Worm (Caenorhabditis elegans) whole organism, L1 larva: ENCODE results near the gene C34F11.2.

Experiments used
- C04F5.9 ChIP-seq: sonication (generic microtip); optimal IDR thresholded peaks from 2 replicates; lab custom pipeline; 2016; ENCODE audit warnings: missing genetic modification characterization, missing compliant biosample characterization
- C16A3.4 ChIP-seq: fragments of 150-350 bp; optimal IDR thresholded peaks from 2 replicates; lab custom pipeline; 2014; ENCODE audit warnings: missing biosample characterization, missing genetic modification characterization
- C34B4.2 ChIP-seq: sonication (generic microtip); optimal IDR thresholded peaks from 2 replicates; lab custom pipeline; 2017; ENCODE audit warnings: mild to moderate bottlenecking, missing genetic modification characterization, missing compliant biosample characterization
- F16B12.6 ChIP-seq: fragments of 150-350 bp; optimal IDR thresholded peaks from 2 replicates; lab custom pipeline; 2014; ENCODE audit warnings: missing biosample characterization, missing genetic modification characterization
- Y116A8C.19 ChIP-seq: sonication (generic microtip); optimal IDR thresholded peaks from 2 replicates; lab custom pipeline; 2016; ENCODE audit warnings: missing compliant biosample characterization, missing genetic modification characterization, borderline replicate concordance
- aha-1 ChIP-seq: fragments of 150-350 bp; optimal IDR thresholded peaks from 2 replicates; lab custom pipeline; 2014; ENCODE audit warnings: missing biosample characterization, missing genetic modification characterization
- alr-1 ChIP-seq: fragments of 200-800 bp; sonication (Bioruptor generic); optimal IDR thresholded peaks from 2 replicates; lab custom pipeline; 2018; ENCODE audit warnings: borderline replicate concordance, mild to moderate bottlenecking, missing genetic modification characterization, missing compliant biosample characterization
- aly-2 ChIP-seq: fragments of 150-350 bp; optimal IDR thresholded peaks from 2 replicates; lab custom pipeline; 2014; ENCODE audit warnings: missing biosample characterization, missing genetic modification characterization
- blmp-1 ChIP-seq: fragments of 150-350 bp; optimal IDR thresholded peaks from 2 replicates; lab custom pipeline; 2014; ENCODE audit warnings: missing biosample characterization, missing genetic modification characterization
- ceh-63 ChIP-seq: fragments of 200-800 bp; sonication (Bioruptor generic); optimal IDR thresholded peaks from 2 replicates; lab custom pipeline; 2018; ENCODE audit warnings: mild to moderate bottlenecking, missing genetic modification characterization, missing compliant biosample characterization
- ceh-8 ChIP-seq: fragments of 200-800 bp; sonication (Bioruptor generic); optimal IDR thresholded peaks from 2 replicates; lab custom pipeline; 2018; ENCODE audit warnings: mild to moderate bottlenecking, missing genetic modification characterization, moderate library complexity, missing compliant biosample characterization
- ceh-88 ChIP-seq: fragments of 200-800 bp; sonication (Bioruptor generic); IDR thresholded peaks from 2 replicates; pipeline ENCODE4 v1.3.6; 2022; ENCODE audit warnings: missing genetic modification characterization, missing compliant biosample characterization
- ceh-90 ChIP-seq: sonication (generic microtip); optimal IDR thresholded peaks from 2 replicates; lab custom pipeline; 2016; ENCODE audit warnings: missing genetic modification characterization, missing compliant biosample characterization
- ces-1 ChIP-seq: fragments of 150-350 bp; optimal IDR thresholded peaks from 2 replicates; lab custom pipeline; 2014; ENCODE audit warnings: missing biosample characterization, missing genetic modification reagents, missing genetic modification characterization
- dsc-1 ChIP-seq: sonication (generic microtip); optimal IDR thresholded peaks from 2 replicates; lab custom pipeline; 2016; ENCODE audit warnings: mild to moderate bottlenecking, missing genetic modification characterization, missing compliant biosample characterization
- efl-1 ChIP-seq, 4 experiments: fragments of 150-350 bp; optimal IDR thresholded peaks in 3 of 4; peaks in 1 of 4; 1 replicate in 1 of 4; 2 replicates in 3 of 4; lab custom pipeline; 2014; ENCODE audit warnings: missing biosample characterization in 2 of 4, missing genetic modification characterization in 2 of 4, missing genetic modification reagents in 2 of 4
- efl-3 ChIP-seq: fragments of 200-800 bp; sonication (Bioruptor generic); optimal IDR thresholded peaks from 2 replicates; lab custom pipeline; 2018; ENCODE audit warnings: mild to moderate bottlenecking, missing genetic modification characterization, missing compliant biosample characterization
- elt-2 ChIP-seq: sonication (generic microtip); optimal IDR thresholded peaks from 2 replicates; lab custom pipeline; 2016; ENCODE audit warnings: missing genetic modification characterization, mild to moderate bottlenecking, inconsistent platforms, missing compliant biosample characterization, missing genetic modification reagents
- ets-5 ChIP-seq: fragments of 200-800 bp; sonication (Bioruptor generic); IDR thresholded peaks from 2 replicates; pipeline ENCODE4 v1.3.6; 2022; ENCODE audit warnings: missing genetic modification characterization, missing compliant biosample characterization
- fkh-10 ChIP-seq: sonication (generic microtip); optimal IDR thresholded peaks from 2 replicates; lab custom pipeline; 2017; ENCODE audit warnings: missing biosample characterization, missing genetic modification reagents, missing genetic modification characterization
- fkh-4 ChIP-seq: sonication (generic microtip); optimal IDR thresholded peaks from 2 replicates; lab custom pipeline; 2016; ENCODE audit warnings: missing compliant biosample characterization, missing genetic modification characterization, borderline replicate concordance
- fos-1 ChIP-seq: fragments of 150-350 bp; optimal IDR thresholded peaks from 2 replicates; lab custom pipeline; 2014; ENCODE audit warnings: missing biosample characterization, missing genetic modification characterization
- grh-1 ChIP-seq: fragments of 200-800 bp; sonication (Bioruptor generic); IDR thresholded peaks from 2 replicates; pipeline ENCODE4 v1.3.6; 2022; ENCODE audit warnings: missing genetic modification reagents, missing genetic modification characterization, missing compliant biosample characterization
- isw-1 ChIP-seq: fragments of 200-800 bp; sonication (Bioruptor generic); IDR thresholded peaks from 2 replicates; pipeline ENCODE4 v1.3.6; 2022; ENCODE audit warnings: missing genetic modification characterization, missing compliant biosample characterization
- lin-39 ChIP-seq: fragments of 150-350 bp; optimal IDR thresholded peaks from 2 replicates; lab custom pipeline; 2014; ENCODE audit warnings: missing biosample characterization, missing genetic modification reagents, missing genetic modification characterization
- lir-3 ChIP-seq: sonication (generic microtip); optimal IDR thresholded peaks from 2 replicates; lab custom pipeline; 2016; ENCODE audit warnings: mild to moderate bottlenecking, missing genetic modification characterization, moderate library complexity, missing compliant biosample characterization; ENCODE audit not compliant: poor library complexity
- lsy-2 ChIP-seq, 2 experiments: fragments of 150-350 bp; optimal IDR thresholded peaks; 2 replicates each; lab custom pipeline; 2014; ENCODE audit warnings: missing biosample characterization in 2 of 2, missing genetic modification characterization in 2 of 2
- mab-9 ChIP-seq: fragments of 200-800 bp; sonication (Bioruptor generic); IDR thresholded peaks from 2 replicates; pipeline ENCODE4 v1.3.6; 2022; ENCODE audit warnings: missing genetic modification reagents, missing genetic modification characterization, missing compliant biosample characterization
- mef-2 ChIP-seq: fragments of 150-350 bp; optimal IDR thresholded peaks from 2 replicates; lab custom pipeline; 2014; ENCODE audit warnings: missing biosample characterization, missing genetic modification characterization
- nhr-12 ChIP-seq: sonication (generic microtip); optimal IDR thresholded peaks from 2 replicates; lab custom pipeline; 2017; ENCODE audit warnings: missing biosample characterization, missing genetic modification characterization
- nhr-20 ChIP-seq: sonication (generic microtip); optimal IDR thresholded peaks from 2 replicates; lab custom pipeline; 2016; ENCODE audit warnings: mild to moderate bottlenecking, missing genetic modification characterization, missing compliant biosample characterization
- nhr-237 ChIP-seq: fragments of 150-350 bp; optimal IDR thresholded peaks from 2 replicates; lab custom pipeline; 2014; ENCODE audit warnings: missing biosample characterization, missing genetic modification characterization
- nhr-28 ChIP-seq: fragments of 150-350 bp; optimal IDR thresholded peaks from 2 replicates; lab custom pipeline; 2014; ENCODE audit warnings: missing biosample characterization, missing genetic modification characterization
- nhr-47 ChIP-seq: sonication (generic microtip); optimal IDR thresholded peaks from 2 replicates; lab custom pipeline; 2016; ENCODE audit warnings: mild to moderate bottlenecking, missing genetic modification characterization, moderate library complexity, missing compliant biosample characterization
- nhr-71 ChIP-seq: sonication (generic microtip); optimal IDR thresholded peaks from 2 replicates; lab custom pipeline; 2016; ENCODE audit warnings: mild to moderate bottlenecking, missing genetic modification characterization, moderate library complexity, missing compliant biosample characterization
- nhr-76 ChIP-seq: sonication (generic microtip); optimal IDR thresholded peaks from 2 replicates; lab custom pipeline; 2017; ENCODE audit warnings: missing biosample characterization, missing genetic modification characterization
- pax-3 ChIP-seq: fragments of 200-800 bp; sonication (Bioruptor generic); optimal IDR thresholded peaks from 2 replicates; lab custom pipeline; 2018; ENCODE audit warnings: mild to moderate bottlenecking, missing genetic modification characterization, moderate library complexity, missing compliant biosample characterization
- rnt-1 ChIP-seq: sonication (generic microtip); optimal IDR thresholded peaks from 2 replicates; lab custom pipeline; 2016; ENCODE audit warnings: mild to moderate bottlenecking, missing genetic modification characterization, moderate library complexity, missing compliant biosample characterization
- snu-23 ChIP-seq: sonication (generic microtip); optimal IDR thresholded peaks from 2 replicates; lab custom pipeline; 2016; ENCODE audit warnings: missing genetic modification characterization, missing compliant biosample characterization
- sup-37 ChIP-seq: fragments of 200-800 bp; sonication (Bioruptor generic); optimal IDR thresholded peaks from 2 replicates; lab custom pipeline; 2018; ENCODE audit warnings: mild to moderate bottlenecking, missing genetic modification characterization, missing compliant biosample characterization
- swsn-7 ChIP-seq: sonication (generic microtip); optimal IDR thresholded peaks from 2 replicates; lab custom pipeline; 2016; ENCODE audit warnings: missing genetic modification characterization, missing compliant biosample characterization
- tlp-1 ChIP-seq: fragments of 150-350 bp; optimal IDR thresholded peaks from 2 replicates; lab custom pipeline; 2014; ENCODE audit warnings: missing biosample characterization, missing genetic modification characterization
- unc-30 ChIP-seq: sonication (generic microtip); optimal IDR thresholded peaks from 2 replicates; lab custom pipeline; 2017; ENCODE audit warnings: missing biosample characterization, missing genetic modification characterization
- unc-62 ChIP-seq: fragments of 150-350 bp; optimal IDR thresholded peaks from 2 replicates; lab custom pipeline; 2014; ENCODE audit warnings: missing biosample characterization, missing genetic modification reagents, missing genetic modification characterization
- vab-15 ChIP-seq: sonication (generic microtip); optimal IDR thresholded peaks from 2 replicates; lab custom pipeline; 2017; ENCODE audit warnings: missing genotype, mild to moderate bottlenecking, missing genetic modification characterization, missing compliant biosample characterization
- zag-1 ChIP-seq: fragments of 150-350 bp; optimal IDR thresholded peaks from 2 replicates; lab custom pipeline; 2014; ENCODE audit warnings: missing biosample characterization, missing genetic modification characterization
- zip-4 ChIP-seq: fragments of 200-800 bp; sonication (Bioruptor generic); optimal IDR thresholded peaks from 2 replicates; lab custom pipeline; 2018; ENCODE audit warnings: mild to moderate bottlenecking, missing genetic modification characterization, moderate library complexity, missing compliant biosample characterization
- ztf-11 ChIP-seq, 2 experiments: sonication (generic microtip); optimal IDR thresholded peaks; 2 replicates each; lab custom pipeline; 2016 to 2017; ENCODE audit warnings: missing genetic modification characterization in 2 of 2, missing biosample characterization in 1 of 2, missing compliant biosample characterization in 1 of 2
- ztf-4 ChIP-seq: fragments of 150-350 bp; optimal IDR thresholded peaks from 2 replicates; lab custom pipeline; 2014; ENCODE audit warnings: missing biosample characterization, missing genetic modification characterization

C34F11.2 gene

DNA sequence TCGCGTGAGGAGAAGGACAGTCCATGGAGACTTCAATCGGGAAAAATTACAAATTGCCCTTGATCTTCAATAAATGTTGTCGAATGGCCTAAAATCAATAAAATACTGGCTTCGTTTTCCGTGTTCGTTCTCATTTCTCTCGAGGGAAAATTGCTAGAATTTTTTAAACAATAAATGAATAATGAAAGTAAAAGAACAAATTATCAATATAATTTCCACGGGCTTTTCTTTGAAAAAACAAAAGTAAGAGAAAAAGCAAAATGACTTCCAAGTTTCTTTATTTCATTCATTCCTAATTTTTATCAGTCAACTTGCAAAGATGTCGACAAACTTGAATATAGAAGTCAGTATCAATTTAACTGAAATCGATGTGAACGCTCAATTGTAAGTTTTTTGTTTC lies 605 bp downstream of the C34F11.2 start, which contains the start of gene C34F11.1:
Gene C34F11.1, plus strand, starts transcription at position 301 of the 400 bp plus-strand sequence.
- no peak for TF ChIP-seq swsn-7 (tag; lab: Kevin White, UChicago)
- no peak for TF ChIP-seq fos-1 (tag; lab: Kevin White, UChicago)
- no peak for TF ChIP-seq alr-1 (tag; lab: Kevin White, UChicago)
- no peak for TF ChIP-seq fkh-10 (GFP tag; lab: Kevin White, UChicago)
- TF ChIP-seq F16B12.6 = no peak
- TF ChIP-seq ceh-88 = no peak
- TF ChIP-seq vab-15 (tag; lab: Kevin White, UChicago) = no peak
- TF ChIP-seq nhr-76 (tag; lab: Kevin White, UChicago) = no peak
- no peak for TF ChIP-seq lir-3
- TF ChIP-seq nhr-12 (tag; lab: Kevin White, UChicago) = no peak
- no peak for TF ChIP-seq C04F5.9 (tag; lab: Kevin White, UChicago)
- no peak for TF ChIP-seq C16A3.4 (tag; lab: Kevin White, UChicago)
- TF ChIP-seq nhr-47 (tag; lab: Kevin White, UChicago) = no peak
- no peak for TF ChIP-seq nhr-20
- TF ChIP-seq nhr-28 (tag; lab: Kevin White, UChicago) = no peak
- no peak for TF ChIP-seq aha-1 (tag; lab: Kevin White, UChicago)

DNA sequence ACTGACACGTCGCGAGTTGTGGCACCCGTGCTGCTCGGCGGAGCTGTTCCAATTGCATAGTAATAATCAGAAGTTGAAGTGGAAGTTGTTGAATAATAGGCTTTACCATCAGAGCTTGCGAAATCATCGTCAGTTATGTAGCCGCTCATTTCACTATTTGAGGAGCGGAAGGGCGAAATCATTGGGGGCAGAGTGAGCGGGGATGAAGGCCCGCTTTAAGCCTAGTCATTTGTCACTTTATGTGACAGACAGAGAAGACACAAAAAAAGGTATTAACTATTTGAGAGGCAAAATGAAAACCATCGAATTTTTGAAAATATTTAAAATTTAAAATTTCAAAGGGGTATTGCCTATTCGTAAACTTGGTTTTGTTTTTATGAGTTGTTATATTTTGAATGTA lies 6.3 kb downstream of the C34F11.2 start:
- TF ChIP-seq ztf-4 (no peak), unc-62 (GFP tag; lab: Kevin White, UChicago) (no peak), efl-1 (optimal IDR thresholded peaks at IDR 0.05; lab: Kevin White, UChicago) (no peak), efl-1 (GFP tag; optimal IDR thresholded peaks at IDR 0.05 in 1 of 2; lab: Kevin White, UChicago) (peak in 1 of 2 experiments; percentile 58), efl-3 (GFP tag; lab: Kevin White, UChicago) (no peak)
- TF ChIP-seq, all 84 proteins: peak for 1

DNA sequence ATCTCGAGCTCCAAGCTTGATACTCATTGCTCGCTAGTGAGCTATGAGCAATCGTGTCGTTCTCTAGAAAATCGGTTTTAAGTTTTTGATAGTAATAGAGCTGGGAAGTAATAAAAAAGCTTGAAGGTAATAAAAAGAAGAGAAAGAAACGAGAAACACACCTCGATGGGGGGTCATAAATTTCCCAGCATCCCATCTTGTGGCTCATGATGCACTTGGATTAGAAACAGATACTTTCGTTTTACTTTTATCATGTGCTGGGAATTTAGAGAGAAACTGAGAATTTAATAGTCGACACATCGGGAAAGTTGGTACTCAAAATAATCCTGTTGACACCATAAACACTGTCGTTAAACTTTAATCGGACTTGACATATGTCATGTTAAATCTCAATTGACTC lies 8.6 kb downstream of the C34F11.2 start:
- TF ChIP-seq zip-4 (GFP tag; lab: Kevin White, UChicago) = no peak
- no peak for TF ChIP-seq sup-37 (GFP tag; lab: Kevin White, UChicago)
- no peak for TF ChIP-seq unc-30 (tag; lab: Kevin White, UChicago)
- peak; percentile 65 for TF ChIP-seq rnt-1 (tag; lab: Kevin White, UChicago)
- no peak for TF ChIP-seq efl-1 (optimal IDR thresholded peaks at IDR 0.05; lab: Kevin White, UChicago)
- no peak for TF ChIP-seq efl-1 (GFP tag; optimal IDR thresholded peaks at IDR 0.05 in 1 of 2; lab: Kevin White, UChicago)
- no peak for TF ChIP-seq mef-2 (tag; lab: Kevin White, UChicago)
- TF ChIP-seq ets-5 (GFP tag; lab: Robert Waterston, UW) = no peak
- TF ChIP-seq nhr-237 (tag; lab: Kevin White, UChicago) = no peak
- TF ChIP-seq snu-23 = peak; percentile 16
- TF ChIP-seq pax-3 (tag; lab: Kevin White, UChicago) = no peak
- TF ChIP-seq aha-1 (tag; lab: Kevin White, UChicago) = no peak
- peak; percentile 2 for TF ChIP-seq C16A3.4 (tag; lab: Kevin White, UChicago)
- TF ChIP-seq lsy-2 (tag; optimal IDR thresholded peaks at IDR 0.05; lab: Kevin White, UChicago) = peak in 1 of 2 experiments; percentile 19
- TF ChIP-seq ceh-63 = no peak
- no peak for TF ChIP-seq blmp-1 (tag; lab: Kevin White, UChicago)
- TF ChIP-seq zag-1 = no peak
- no peak for TF ChIP-seq lin-39 (tag; lab: Kevin White, UChicago)
- no peak for TF ChIP-seq grh-1
- no peak for TF ChIP-seq vab-15 (tag; lab: Kevin White, UChicago)
- no peak for TF ChIP-seq elt-2 (tag; lab: Kevin White, UChicago)
- TF ChIP-seq Y116A8C.19 (tag; lab: Kevin White, UChicago) = no peak
- TF ChIP-seq C34B4.2 (tag; lab: Kevin White, UChicago) = no peak
- no peak for TF ChIP-seq ztf-11 (tag; optimal IDR thresholded peaks at IDR 0.05; lab: Kevin White, UChicago)
- TF ChIP-seq mab-9 (GFP tag; lab: Robert Waterston, UW) = no peak
- no peak for TF ChIP-seq nhr-47 (tag; lab: Kevin White, UChicago)
- TF ChIP-seq dsc-1 (tag; lab: Kevin White, UChicago) = peak; percentile 96
- TF ChIP-seq aly-2 (tag; lab: Kevin White, UChicago) = no peak
- TF ChIP-seq isw-1 = no peak
- no peak for TF ChIP-seq swsn-7 (tag; lab: Kevin White, UChicago)
- TF ChIP-seq tlp-1 = no peak
- no peak for TF ChIP-seq ceh-8 (GFP tag; lab: Kevin White, UChicago)
- TF ChIP-seq nhr-71 (tag; lab: Kevin White, UChicago) = peak; percentile 36
- no peak for TF ChIP-seq ceh-90 (tag; lab: Kevin White, UChicago)
- no peak for TF ChIP-seq nhr-20
- TF ChIP-seq fkh-4 (tag; lab: Kevin White, UChicago) = peak; percentile 73
- TF ChIP-seq ces-1 = no peak
